Fruit fly (Drosophila melanogaster): Measurements from ENCODE around the gene CG13893.

CG13893 gene

DNA sequence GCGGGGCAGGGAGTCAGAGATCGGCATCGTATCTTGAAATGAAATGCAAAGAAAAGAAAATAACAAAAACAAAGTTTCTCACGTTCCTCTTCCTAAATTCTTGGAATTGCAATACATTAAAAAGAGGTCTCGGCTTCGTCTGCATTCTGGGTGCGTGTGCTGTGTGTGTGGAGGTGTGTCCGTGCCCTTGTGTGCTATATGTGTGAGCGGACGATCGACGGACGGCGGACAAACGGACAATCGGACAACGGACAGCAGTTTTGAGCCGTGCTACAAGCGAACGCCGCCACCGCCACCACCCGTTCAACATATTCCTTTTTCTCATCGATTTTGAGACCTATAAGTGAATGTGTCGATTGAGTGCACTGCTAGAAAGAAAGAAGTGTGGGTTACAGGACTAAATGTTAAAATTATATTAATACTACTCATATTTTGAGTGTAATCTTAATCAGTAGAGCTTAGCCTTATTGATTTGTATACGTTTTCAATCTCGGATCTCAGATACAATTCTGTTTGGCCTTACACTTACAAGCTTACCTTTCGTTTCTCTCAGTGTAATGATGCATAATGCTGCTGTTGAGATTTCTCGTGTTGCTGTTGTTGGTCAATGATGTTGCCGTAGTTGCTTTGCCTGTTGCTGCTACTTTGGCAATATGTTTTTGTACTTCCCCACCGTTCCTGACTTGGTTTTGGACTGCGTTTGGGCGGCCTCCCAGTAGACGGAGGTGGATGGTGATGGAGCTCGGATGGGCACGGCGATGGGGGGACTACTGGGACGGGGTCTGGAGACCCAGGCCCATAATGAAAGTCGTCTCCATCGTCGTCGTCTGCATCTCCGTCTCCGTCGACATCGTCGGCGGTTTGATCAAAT lies 17.5 kb upstream of the CG13893 start (continued):
- TF ChIP-seq Gug (GFP tag; IDR thresholded peaks at IDR 0.05) (peak; percentile 71), spab (GFP tag; optimal IDR thresholded peaks at IDR 0.05) (peak; percentile 94), CG10631 (GFP tag; optimal IDR thresholded peaks at IDR 0.05) (peak; percentile 94), svp (GFP tag) (peak; percentile 98), achi (GFP tag; optimal IDR thresholded peaks at IDR 0.05) (peak; percentile 93), fkh (GFP tag; optimal IDR thresholded peaks at IDR 0.05) (peak; percentile 34), CG6808 (GFP tag; optimal IDR thresholded peaks at IDR 0.05) (peak; percentile 94), CG11902 (GFP tag; optimal IDR thresholded peaks at IDR 0.05) (peak; percentile 86), Lpt (GFP tag; optimal IDR thresholded peaks at IDR 0.05) (peak; percentile 77), CG6276 (GFP tag; optimal IDR thresholded peaks at IDR 0.05) (peak; percentile 82), CG11762 (GFP tag; optimal IDR thresholded peaks at IDR 0.05; ENCODE audit: insufficient read depth) (peak; percentile 93), cyc (GFP tag; optimal IDR thresholded peaks at IDR 0.05) (peak; percentile 93), Sox102F (GFP tag; optimal IDR thresholded peaks at IDR 0.05) (peak; percentile 97), CG3919 (GFP tag; optimal IDR thresholded peaks at IDR 0.05) (peak; percentile 95), Hr4 (GFP tag; optimal IDR thresholded peaks at IDR 0.05) (peak; percentile 87), Sox14 (GFP tag; optimal IDR thresholded peaks at IDR 0.05) (peak; percentile 94), CG32006 (GFP tag; optimal IDR thresholded peaks at IDR 0.05) (peak; percentile 89), Hr38 (GFP tag; optimal IDR thresholded peaks at IDR 0.05) (no peak), Ets96B (tag; optimal IDR thresholded peaks at IDR 0.05) (peak; percentile 97)

DNA sequence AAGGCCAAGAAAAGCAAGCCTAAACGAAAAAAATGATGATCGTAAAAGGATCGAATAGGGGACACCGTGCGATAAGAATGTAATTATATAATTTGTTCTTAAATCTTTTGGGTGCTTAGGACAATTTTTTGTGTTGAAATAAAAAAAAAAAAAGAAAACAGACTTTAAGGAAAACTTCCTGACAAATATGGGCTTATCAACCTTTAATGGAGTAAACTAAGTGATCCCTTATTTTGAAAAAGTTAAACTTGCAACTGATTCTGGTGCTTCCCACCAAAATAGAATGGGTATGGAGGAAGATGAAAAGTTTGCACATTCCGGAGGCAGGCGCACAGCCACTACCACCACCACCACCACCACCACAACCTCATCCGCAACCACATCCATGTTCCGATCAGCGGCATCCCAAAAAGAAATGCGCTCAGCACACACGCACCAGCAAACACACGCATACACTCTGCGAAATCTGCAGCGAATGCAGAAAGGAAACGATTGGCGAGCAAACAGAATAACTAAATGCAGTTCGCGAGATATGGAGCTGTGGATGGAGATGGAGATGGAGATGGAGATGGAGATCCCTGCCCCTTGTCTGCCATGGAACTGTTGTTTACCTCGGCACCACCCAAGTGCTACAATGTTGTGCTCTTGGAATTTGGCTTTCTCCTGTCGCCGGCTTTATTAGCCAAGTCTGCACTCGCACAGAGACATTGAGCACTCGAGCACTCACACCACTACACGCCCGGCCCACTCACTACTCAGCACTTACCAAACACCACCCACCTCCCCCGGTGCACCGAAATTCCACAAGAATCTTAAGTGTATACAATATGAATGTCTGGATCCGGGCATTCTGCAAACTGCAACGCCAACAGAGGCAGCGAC lies 15.9 kb upstream of the CG13893 start:
- TF ChIP-seq svp (GFP tag) = peak; percentile 89
- TF ChIP-seq fkh (GFP tag; optimal IDR thresholded peaks at IDR 0.05) = no peak
- peak; percentile 80 for TF ChIP-seq vri (GFP tag; optimal IDR thresholded peaks at IDR 0.05)
- peak; percentile 63 for TF ChIP-seq Eip93F (GFP tag; optimal IDR thresholded peaks at IDR 0.05)
- peak; percentile 76 for TF ChIP-seq CG3032 (tag; optimal IDR thresholded peaks at IDR 0.05)
- peak; percentile 85 for TF ChIP-seq pdm3 (GFP tag; optimal IDR thresholded peaks at IDR 0.05)
- peak; percentile 90 for TF ChIP-seq CG31627 (GFP tag; optimal IDR thresholded peaks at IDR 0.05)
- peak; percentile 96 for TF ChIP-seq Eip78C (GFP tag)
- TF ChIP-seq Smox (GFP tag; optimal IDR thresholded peaks at IDR 0.05) = peak; percentile 89
- TF ChIP-seq CG16779 (tag; optimal IDR thresholded peaks at IDR 0.05) = peak; percentile 56
- TF ChIP-seq salr (GFP tag; optimal IDR thresholded peaks at IDR 0.05) = peak; percentile 60 to 82
- TF ChIP-seq CG6808 (GFP tag; optimal IDR thresholded peaks at IDR 0.05) = peak; percentile 74
- peak; percentile 33 for TF ChIP-seq CG6276 (GFP tag; optimal IDR thresholded peaks at IDR 0.05)
- peak; percentile 76 for TF ChIP-seq CG9139 (GFP tag; optimal IDR thresholded peaks at IDR 0.05)
- peak; percentile 81 for TF ChIP-seq CG8632 (GFP tag; optimal IDR thresholded peaks at IDR 0.05)
- TF ChIP-seq CG6854 (GFP tag; optimal IDR thresholded peaks at IDR 0.05) = peak; percentile 33
- peak; percentile 90 for TF ChIP-seq acj6 (GFP tag; optimal IDR thresholded peaks at IDR 0.05)
- peak; percentile 76 for TF ChIP-seq net (GFP tag; optimal IDR thresholded peaks at IDR 0.05)
- TF ChIP-seq Ets96B (tag; optimal IDR thresholded peaks at IDR 0.05) = peak; percentile 85
- peak; percentile 4 for TF ChIP-seq Blimp-1 (GFP tag; optimal IDR thresholded peaks at IDR 0.05)
- peak; percentile 92 for TF ChIP-seq Sox14 (GFP tag; optimal IDR thresholded peaks at IDR 0.05)
- peak; percentile 94 for TF ChIP-seq esn (GFP tag; optimal IDR thresholded peaks at IDR 0.05)
- peak; percentile 90 for TF ChIP-seq topi (GFP tag; optimal IDR thresholded peaks at IDR 0.05)
- TF ChIP-seq fd59A (GFP tag; optimal IDR thresholded peaks at IDR 0.05) = peak; percentile 79
- peak; percentile 98 for TF ChIP-seq dsx (GFP tag; optimal IDR thresholded peaks at IDR 0.05; ENCODE audit: poor library complexity, severe bottlenecking)
- TF ChIP-seq eg (GFP tag; IDR thresholded peaks at IDR 0.05) = 0 out of 3 replicates have a peak, but pooled peaks have one; percentile 29
- TF ChIP-seq dac (GFP tag; optimal IDR thresholded peaks at IDR 0.05) = no peak
- peak; percentile 87 for TF ChIP-seq OdsH (GFP tag; optimal IDR thresholded peaks at IDR 0.05)
- TF ChIP-seq Hr38 (GFP tag; optimal IDR thresholded peaks at IDR 0.05) = no peak
- peak; percentile 90 for TF ChIP-seq Sox102F (GFP tag; optimal IDR thresholded peaks at IDR 0.05)
- TF ChIP-seq achi (GFP tag; optimal IDR thresholded peaks at IDR 0.05) = peak; percentile 87
- peak; percentile 87 for TF ChIP-seq CG6792 (GFP tag; optimal IDR thresholded peaks at IDR 0.05)
- TF ChIP-seq Gug (GFP tag; IDR thresholded peaks at IDR 0.05) = peak; percentile 38
- TF ChIP-seq CG32006 (GFP tag; optimal IDR thresholded peaks at IDR 0.05) = peak; percentile 77
- peak; percentile 30 for TF ChIP-seq CG1621 (tag; optimal IDR thresholded peaks at IDR 0.05)
- peak; percentile 74 for TF ChIP-seq CG10669 (GFP tag; optimal IDR thresholded peaks at IDR 0.05)

Data from whole organism, prepupa.